Worm (Caenorhabditis elegans) whole organism, dauer: ENCODE data around the gene srv-29.

ENCODE experiments used
- unc-62 ChIP-seq: sonication (generic microtip); optimal IDR thresholded peaks from 2 replicates; lab custom pipeline; 2017; ENCODE audit warnings: missing biosample characterization, missing genetic modification reagents, missing genetic modification characterization

Gene srv-29

ce11 chrIV:6266499-6266898 is at the start of gene srv-29:
srv-29 (minus strand) TSS chrIV:6266599.
- TF ChIP-seq unc-62 (GFP tag; lab: Kevin White, UChicago) = no peak

- TF ChIP-seq unc-62 (GFP tag; lab: Kevin White, UChicago) = no peak
Observed at ce11 chrIV:6307439-6307838, 41.0 kb upstream of the srv-29 start, which contains the start of gene csp-2. csp-2 (plus strand) TSS chrIV:6307739.

- no peak for TF ChIP-seq unc-62 (GFP tag; lab: Kevin White, UChicago)
Observed at ce11 chrIV:6303642-6304041, 37.2 kb upstream of the srv-29 start, which contains the start of gene srv-25. srv-25 (minus strand) TSS chrIV:6303742.

- no peak for TF ChIP-seq unc-62 (GFP tag; lab: Kevin White, UChicago)
Observed at ce11 chrIV:6301764-6302163, 35.4 kb upstream of the srv-29 start, which contains the start of gene srv-26. srv-26 (minus strand) TSS chrIV:6301864.

- no peak for TF ChIP-seq unc-62 (GFP tag; lab: Kevin White, UChicago)
Observed at ce11 chrIV:6299523-6299922, 33.1 kb upstream of the srv-29 start.

ce11 chrIV:6298253-6298652 is 31.9 kb upstream of the srv-29 start, which contains the start of gene srv-27:
srv-27 (minus strand) TSS chrIV:6298353.
- no peak for TF ChIP-seq unc-62 (GFP tag; lab: Kevin White, UChicago)

- no peak for TF ChIP-seq unc-62 (GFP tag; lab: Kevin White, UChicago)
Observed at ce11 chrIV:6294081-6294480, 27.7 kb upstream of the srv-29 start, which contains the start of gene hil-2. hil-2 (plus strand) TSS chrIV:6294240.

- TF ChIP-seq unc-62 (GFP tag; lab: Kevin White, UChicago) = no peak
Observed at ce11 chrIV:6290741-6291140, 24.3 kb upstream of the srv-29 start, which contains the start of gene srv-24. srv-24 (minus strand) TSS chrIV:6290841.

ce11 chrIV:6284277-6284676 is 17.9 kb upstream of the srv-29 start, which contains the start of gene ops-1:
ops-1 (minus strand) TSS chrIV:6284377.
- TF ChIP-seq unc-62 (GFP tag; lab: Kevin White, UChicago) = no peak

- TF ChIP-seq unc-62 (GFP tag; lab: Kevin White, UChicago) = no peak
Observed at ce11 chrIV:6282143-6282542, 15.7 kb upstream of the srv-29 start, which contains the start of gene srv-32. srv-32 (minus strand) TSS chrIV:6282243.

- TF ChIP-seq unc-62 (GFP tag; lab: Kevin White, UChicago) = no peak
Observed at ce11 chrIV:6279392-6279791, 13.0 kb upstream of the srv-29 start, which contains the start of gene sams-5. sams-5 (minus strand) TSS chrIV:6279522.

ce11 chrIV:6275671-6276209 is 9.3 kb upstream of the srv-29 start, which contains the start of the genes aat-4 and T13A10.1:
aat-4 (minus strand) TSS chrIV:6275721.
T13A10.1 (plus strand) TSS chrIV:6276081.
- TF ChIP-seq unc-62 (GFP tag; lab: Kevin White, UChicago) = no peak

ce11 chrIV:6271923-6272322 is 5.5 kb upstream of the srv-29 start, which contains the start of gene srv-31:
srv-31 (minus strand) TSS chrIV:6272023.
- no peak for TF ChIP-seq unc-62 (GFP tag; lab: Kevin White, UChicago)

- TF ChIP-seq unc-62 (GFP tag; lab: Kevin White, UChicago) = no peak
Observed at ce11 chrIV:6269346-6269745, 2.9 kb upstream of the srv-29 start, which contains the start of gene srv-30. srv-30 (minus strand) TSS chrIV:6269446.

ce11 chrIV:6263244-6263643 is 3.2 kb downstream of the srv-29 start, which contains the start of gene srv-28:
srv-28 (minus strand) TSS chrIV:6263344.
- no peak for TF ChIP-seq unc-62 (GFP tag; lab: Kevin White, UChicago)

- TF ChIP-seq unc-62 (GFP tag; lab: Kevin White, UChicago) = no peak
Observed at ce11 chrIV:6259732-6260131, 6.7 kb downstream of the srv-29 start, which contains the start of gene nlp-16. nlp-16 (minus strand) TSS chrIV:6259832.

- no peak for TF ChIP-seq unc-62 (GFP tag; lab: Kevin White, UChicago)
Observed at ce11 chrIV:6258967-6259366, 7.4 kb downstream of the srv-29 start.
